Worm (Caenorhabditis elegans) whole organism, mixed stage, embryonic: ENCODE results near the gene C50D2.10.

Experiments
- ham-2 ChIP-seq: fragments of 200-800 bp; sonication (Bioruptor generic); optimal IDR thresholded peaks from 2 replicates; lab custom pipeline; 2018; ENCODE audit warnings: mild to moderate bottlenecking, missing genetic modification characterization, missing compliant biosample characterization
- pha-4 ChIP-seq: fragments of 150-350 bp; optimal IDR thresholded peaks from 2 replicates; lab custom pipeline; 2018; ENCODE audit warnings: missing biosample characterization, missing genetic modification reagents, missing genetic modification characterization
- snpc-4 ChIP-seq: fragments of 150-350 bp; optimal IDR thresholded peaks from 2 replicates; lab custom pipeline; 2014; ENCODE audit warnings: missing biosample characterization, missing genetic modification characterization
- sptf-1 ChIP-seq: sonication (generic microtip); optimal IDR thresholded peaks from 2 replicates; lab custom pipeline; 2017; ENCODE audit warnings: mild to moderate bottlenecking, missing genetic modification characterization, moderate library complexity, missing compliant biosample characterization
- zip-8 ChIP-seq: fragments of 150-350 bp; optimal IDR thresholded peaks from 2 replicates; lab custom pipeline; 2014; ENCODE audit warnings: missing biosample characterization, missing genetic modification characterization
- ztf-11 ChIP-seq: fragments of 150-350 bp; optimal IDR thresholded peaks from 2 replicates; lab custom pipeline; 2014; ENCODE audit warnings: missing biosample characterization, missing genetic modification characterization

- TF ChIP-seq zip-8 (tag; lab: Kevin White, UChicago) (no peak), pha-4 (tag; lab: Kevin White, UChicago) (no peak), ztf-11 (no peak), sptf-1 (no peak), ham-2 (GFP tag; lab: Kevin White, UChicago) (no peak), snpc-4 (no peak)
Measured at ce11 chrII:129770-130169, 30.8 kb downstream of the C50D2.10 start.
